Worm (Caenorhabditis elegans): ENCODE results near the gene T25B6.3.

T25B6.3 gene

DNA sequence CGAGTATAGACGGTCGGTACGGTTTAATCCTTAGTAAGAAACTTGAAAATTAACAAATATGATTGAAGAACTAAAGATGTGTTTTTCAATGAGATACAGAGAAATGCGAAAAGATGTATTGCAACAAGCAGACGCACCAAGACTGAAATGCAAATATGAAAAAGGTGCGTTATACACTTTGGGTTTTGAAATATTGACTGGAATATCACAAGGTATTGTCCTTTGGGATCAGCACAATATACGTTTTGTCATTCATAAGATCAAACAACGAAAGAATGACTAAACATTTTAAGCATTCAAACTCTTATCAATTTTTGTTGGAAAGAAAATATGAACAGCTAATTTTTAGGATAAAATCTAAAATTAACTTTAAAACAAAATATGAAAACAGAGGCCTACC is 4.6 kb upstream of the T25B6.3 start, which contains the start of gene T25B6.6:
TSS of gene T25B6.6 (minus strand) at position 101 of the 400 bp plus-strand sequence.
- TF ChIP-seq him-1 (tag; optimal IDR thresholded peaks at IDR 0.05) (no peak), dao-5 (tag; optimal IDR thresholded peaks at IDR 0.05) (no peak), W03F9.2 (tag; optimal IDR thresholded peaks at IDR 0.05) (no peak)

DNA sequence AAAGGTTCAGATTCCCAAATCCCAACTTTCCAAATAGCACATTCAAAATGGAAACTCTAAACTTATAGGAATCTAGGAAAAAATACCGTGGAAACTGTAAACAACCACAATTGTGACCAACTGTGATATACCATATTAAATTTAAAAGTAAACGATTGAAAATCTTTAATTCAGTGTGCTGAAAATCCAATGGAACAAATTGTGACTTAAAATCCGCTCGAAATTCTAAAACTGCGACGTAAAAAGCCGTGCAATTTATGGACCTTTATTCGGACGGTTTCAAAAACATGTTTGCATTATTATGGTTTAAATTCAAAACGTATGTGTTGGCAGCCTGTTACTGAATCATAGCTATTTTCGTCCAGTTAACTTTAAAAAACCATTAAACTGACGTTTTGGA is 3.6 kb upstream of the T25B6.3 start:
- no peak for TF ChIP-seq him-1 (tag; optimal IDR thresholded peaks at IDR 0.05)
- no peak for TF ChIP-seq dao-5 (tag; optimal IDR thresholded peaks at IDR 0.05)
- TF ChIP-seq W03F9.2 (tag; optimal IDR thresholded peaks at IDR 0.05), result no peak

ce11 chrX:9024270-9024669 is 3.1 kb upstream of the T25B6.3 start:
- TF ChIP-seq dao-5 (tag; optimal IDR thresholded peaks at IDR 0.05), result peak; percentile 80
- peak; percentile 38 for TF ChIP-seq him-1 (tag; optimal IDR thresholded peaks at IDR 0.05)
- TF ChIP-seq W03F9.2 (tag; optimal IDR thresholded peaks at IDR 0.05), result no peak

- TF ChIP-seq dao-5 (tag; optimal IDR thresholded peaks at IDR 0.05) (no peak), him-1 (tag; optimal IDR thresholded peaks at IDR 0.05) (no peak), W03F9.2 (tag; optimal IDR thresholded peaks at IDR 0.05) (no peak)
These were observed 1.9 kb upstream of the T25B6.3 start for ce11 chrX:9025484-9025883.

DNA sequence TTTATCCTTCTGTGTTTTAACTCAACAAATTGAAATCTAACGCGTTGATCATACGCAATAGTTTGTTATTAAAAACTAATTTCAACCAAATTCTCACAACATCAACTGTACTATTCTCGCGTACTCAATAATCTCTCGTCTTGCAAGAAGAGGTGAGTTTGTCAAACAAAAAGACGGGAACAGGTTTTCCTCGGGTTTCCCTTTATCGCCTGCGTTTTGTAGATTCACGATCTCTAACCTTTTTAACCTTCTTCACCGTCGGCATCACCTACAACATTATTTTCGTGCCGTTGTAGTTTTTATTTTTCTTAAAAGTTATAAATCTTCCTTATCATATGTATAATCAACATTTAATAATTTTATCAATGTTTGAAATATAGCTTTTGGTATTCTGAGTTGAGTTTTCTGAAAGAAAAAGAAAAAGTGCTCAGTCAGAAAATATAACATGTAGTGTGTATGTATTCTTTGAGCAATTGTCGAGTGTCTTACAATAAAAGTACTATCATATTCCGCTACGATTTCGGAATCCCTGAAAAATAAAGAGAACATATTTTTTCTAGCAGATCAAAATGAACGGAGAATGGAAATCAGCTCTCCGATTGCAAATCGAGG is 1.6 kb downstream of the T25B6.3 start, which contains the start of gene snf-12:
TSS of gene snf-12 (plus strand) at position 562 of the 612 bp plus-strand sequence.
- no peak for TF ChIP-seq dao-5 (tag; optimal IDR thresholded peaks at IDR 0.05)

DNA sequence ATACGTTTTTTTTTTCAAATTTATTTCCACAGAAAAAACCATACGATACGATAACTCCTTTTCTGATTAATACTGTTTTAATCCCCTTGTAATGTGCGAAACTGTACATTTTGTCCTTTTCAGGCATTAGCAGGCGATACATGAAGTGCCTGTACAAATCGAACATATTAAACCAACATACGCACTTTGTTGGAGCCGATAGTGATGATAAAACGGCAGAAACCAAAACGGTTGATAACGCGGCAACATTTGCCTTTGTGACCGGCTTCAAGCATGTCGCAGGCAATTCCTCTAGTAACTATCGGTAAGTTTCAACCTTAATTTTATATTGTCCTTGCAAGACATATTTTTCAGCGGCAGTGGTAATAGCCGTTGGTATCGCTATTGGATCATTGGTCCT is 6.9 kb downstream of the T25B6.3 start, which contains the start of gene nep-22:
TSS of gene nep-22 (plus strand) at position 245 of the 400 bp plus-strand sequence.
- TF ChIP-seq W03F9.2 (tag; optimal IDR thresholded peaks at IDR 0.05), result no peak
- TF ChIP-seq dao-5 (tag; optimal IDR thresholded peaks at IDR 0.05), result no peak
- no peak for TF ChIP-seq him-1 (tag; optimal IDR thresholded peaks at IDR 0.05)

DNA sequence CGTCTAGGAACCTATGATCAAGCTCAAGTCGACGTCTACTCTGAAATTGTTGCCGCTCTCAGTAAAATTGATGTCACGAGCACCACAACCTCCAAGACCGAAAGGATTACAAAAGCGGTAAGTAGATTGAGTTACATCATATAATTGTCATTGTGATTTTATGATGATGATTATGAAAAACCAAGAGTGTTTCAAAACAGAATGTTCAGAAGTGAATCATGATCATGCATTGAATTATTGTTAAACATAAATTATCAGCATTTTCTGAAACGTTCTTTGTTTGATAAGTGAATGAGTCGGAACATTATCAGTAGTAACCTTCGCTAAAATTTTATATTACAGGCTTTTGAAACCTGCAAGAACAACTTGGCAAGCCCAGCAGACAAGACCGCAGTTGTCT is 7.7 kb downstream of the T25B6.3 start:
- TF ChIP-seq him-1 (tag; optimal IDR thresholded peaks at IDR 0.05), result no peak
- no peak for TF ChIP-seq W03F9.2 (tag; optimal IDR thresholded peaks at IDR 0.05)
- TF ChIP-seq dao-5 (tag; optimal IDR thresholded peaks at IDR 0.05), result no peak

- TF ChIP-seq W03F9.2 (tag; optimal IDR thresholded peaks at IDR 0.05), result no peak
- no peak for TF ChIP-seq dao-5 (tag; optimal IDR thresholded peaks at IDR 0.05)
- TF ChIP-seq him-1 (tag; optimal IDR thresholded peaks at IDR 0.05), result no peak
These were observed 8.8 kb downstream of the T25B6.3 start for ce11 chrX:9036237-9036636.

DNA sequence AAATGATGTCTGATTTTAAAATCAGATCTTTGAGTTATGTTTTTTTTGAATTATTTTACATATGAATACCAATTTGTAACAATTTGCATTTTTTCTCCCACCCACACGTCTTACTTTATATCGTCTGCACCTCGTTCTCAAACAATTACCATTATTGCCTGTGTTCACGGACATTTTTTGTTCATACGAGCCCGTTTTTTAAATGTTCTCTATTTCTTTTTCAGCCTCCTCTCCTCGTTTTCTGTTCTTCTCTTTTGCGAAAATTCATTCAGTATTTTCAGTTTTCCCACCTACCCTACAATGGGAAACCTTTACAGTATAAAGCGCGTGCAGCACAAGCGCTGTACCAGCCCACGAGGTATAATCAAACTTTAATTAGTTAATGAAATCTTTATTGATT is 18.5 kb downstream of the T25B6.3 start, which contains the start of gene prdm-14:
TSS of gene prdm-14 (plus strand) at position 301 of the 400 bp plus-strand sequence.
- TF ChIP-seq him-1 (tag; optimal IDR thresholded peaks at IDR 0.05) (no peak), dao-5 (tag; optimal IDR thresholded peaks at IDR 0.05) (no peak), W03F9.2 (tag; optimal IDR thresholded peaks at IDR 0.05) (no peak)

ce11 chrX:9048657-9049056 is 21.3 kb downstream of the T25B6.3 start, which contains the start of gene F47E1.20:
Gene F47E1.20 (plus strand): TSS chrX:9048957.
- no peak for TF ChIP-seq him-1 (tag; optimal IDR thresholded peaks at IDR 0.05)
- TF ChIP-seq dao-5 (tag; optimal IDR thresholded peaks at IDR 0.05), result no peak
- no peak for TF ChIP-seq W03F9.2 (tag; optimal IDR thresholded peaks at IDR 0.05)

ce11 chrX:9053426-9053825 is 26.0 kb downstream of the T25B6.3 start:
- TF ChIP-seq him-1 (tag; optimal IDR thresholded peaks at IDR 0.05) (no peak), W03F9.2 (tag; optimal IDR thresholded peaks at IDR 0.05) (no peak), dao-5 (tag; optimal IDR thresholded peaks at IDR 0.05) (no peak)

- no peak for TF ChIP-seq him-1 (tag; optimal IDR thresholded peaks at IDR 0.05)
- TF ChIP-seq W03F9.2 (tag; optimal IDR thresholded peaks at IDR 0.05), result no peak
- TF ChIP-seq dao-5 (tag; optimal IDR thresholded peaks at IDR 0.05), result no peak
These were observed 29.9 kb downstream of the T25B6.3 start, which contains the start of gene F47E1.2 for ce11 chrX:9057352-9057751. Gene F47E1.2 (plus strand): TSS chrX:9057652.

DNA sequence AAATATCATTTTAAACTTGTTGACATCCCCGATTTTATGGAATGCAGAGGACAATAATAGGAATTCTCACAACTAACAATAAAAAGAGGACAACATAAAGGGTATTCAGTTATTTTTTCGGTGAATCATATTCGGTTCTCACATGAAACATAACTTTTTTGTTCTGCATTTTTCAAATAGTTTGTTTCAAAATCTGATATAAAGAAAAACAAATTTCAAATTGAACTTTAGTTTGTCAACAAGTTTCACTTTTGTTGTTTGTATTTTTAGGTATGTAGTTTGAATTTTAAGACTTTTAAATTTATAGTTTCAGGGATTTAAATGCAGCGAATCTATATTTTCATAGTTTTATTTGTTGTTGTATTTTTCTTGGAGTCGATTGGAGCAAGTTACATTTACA is 35.1 kb downstream of the T25B6.3 start, which contains the start of gene F47E1.4:
TSS of gene F47E1.4 (plus strand) at position 301 of the 400 bp plus-strand sequence.
- TF ChIP-seq dao-5 (tag; optimal IDR thresholded peaks at IDR 0.05) (no peak), W03F9.2 (tag; optimal IDR thresholded peaks at IDR 0.05) (no peak), him-1 (tag; optimal IDR thresholded peaks at IDR 0.05) (no peak)

- TF ChIP-seq W03F9.2 (tag; optimal IDR thresholded peaks at IDR 0.05) (no peak), him-1 (tag; optimal IDR thresholded peaks at IDR 0.05) (no peak), dao-5 (tag; optimal IDR thresholded peaks at IDR 0.05) (no peak)
These were observed 36.0 kb downstream of the T25B6.3 start for ce11 chrX:9063439-9063838.

Data from whole organism, L4/young adult.